Fruit fly (Drosophila melanogaster): ENCODE measurements around the gene CG31697.

Gene CG31697

dm6 chr2L:19582185-19582584 lies 46.9 kb downstream of the CG31697 start, which contains the start of gene Hakai (continued):
- TF ChIP-seq Ada2b (GFP tag; IDR thresholded peaks at IDR 0.05) (peak; percentile 52; the same call in 1 of the 2 replicates), fd102C (GFP tag; optimal IDR thresholded peaks at IDR 0.05) (no peak), CG17912 (GFP tag; optimal IDR thresholded peaks at IDR 0.05) (no peak), CG2199 (GFP tag; IDR thresholded peaks at IDR 0.05) (0 out of 3 replicates have a peak, but pooled peaks have one; percentile 67), CG8388 (GFP tag; optimal IDR thresholded peaks at IDR 0.05) (peak; percentile 37), br (optimal IDR thresholded peaks at IDR 0.05) (no peak), CG18262 (tag; optimal IDR thresholded peaks at IDR 0.05) (peak; percentile 5), tap (tag; optimal IDR thresholded peaks at IDR 0.05) (no peak), caup (GFP tag; optimal IDR thresholded peaks at IDR 0.05; ENCODE audit: severe bottlenecking) (peak; percentile 26), al (GFP tag; IDR thresholded peaks at IDR 0.05) (peak; percentile 55; the same call in 1 of the 2 replicates), exex (tag; optimal IDR thresholded peaks at IDR 0.05) (no peak), zen (tag; optimal IDR thresholded peaks at IDR 0.05) (no peak), CG12299 (tag; optimal IDR thresholded peaks at IDR 0.05) (no peak), CG43689 (GFP tag; IDR thresholded peaks at IDR 0.05) (no peak), CG7372 (GFP tag; IDR thresholded peaks at IDR 0.05) (peak; percentile 46; the same call in 1 of the 2 replicates), crc (GFP tag; optimal IDR thresholded peaks at IDR 0.05) (peak; percentile 41), chinmo (GFP tag; IDR thresholded peaks at IDR 0.05; ENCODE audit: partially characterized antibody) (no peak), CrebB (tag; optimal IDR thresholded peaks at IDR 0.05) (no peak), NFAT (GFP tag; IDR thresholded peaks at IDR 0.05) (peak; percentile 72), MESR4 (GFP tag; optimal IDR thresholded peaks at IDR 0.05) (peak; percentile 85), tin (GFP tag; optimal IDR thresholded peaks at IDR 0.05) (peak; percentile 70), CG11398 (GFP tag; optimal IDR thresholded peaks at IDR 0.05) (peak; percentile 32), CG17359 (tag; optimal IDR thresholded peaks at IDR 0.05) (no peak), luna (GFP tag; optimal IDR thresholded peaks at IDR 0.05) (peak; percentile 25), Doc2 (GFP tag; IDR thresholded peaks at IDR 0.05) (no peak), usp (GFP tag; optimal IDR thresholded peaks at IDR 0.05) (no peak), sna (GFP tag; IDR thresholded peaks at IDR 0.05; ENCODE audit: partially characterized antibody) (peak; percentile 55; the same call in 1 of the 2 replicates), CG5180 (GFP tag; optimal IDR thresholded peaks at IDR 0.05) (no peak), Asciz (GFP tag; optimal IDR thresholded peaks at IDR 0.05) (no peak), CG3838 (GFP tag; optimal IDR thresholded peaks at IDR 0.05) (no peak), CG3995 (GFP tag; optimal IDR thresholded peaks at IDR 0.05) (peak; percentile 4), CG2889 (GFP tag; IDR thresholded peaks at IDR 0.05) (0 out of 3 replicates have a peak, but pooled peaks have one; percentile 48), CG9932 (GFP tag; IDR thresholded peaks at IDR 0.05) (peak; percentile 83), CG3847 (GFP tag; IDR thresholded peaks at IDR 0.05) (peak; percentile 89), CG7987 (GFP tag; optimal IDR thresholded peaks at IDR 0.05) (no peak), Usf (GFP tag; optimal IDR thresholded peaks at IDR 0.05) (no peak), CG2129 (GFP tag; IDR thresholded peaks at IDR 0.05; ENCODE audit: partially characterized antibody) (no peak), Med (GFP tag) (peak; percentile 96), jing (GFP tag; optimal IDR thresholded peaks at IDR 0.05) (no peak), knrl (GFP tag; IDR thresholded peaks at IDR 0.05; ENCODE audit: partially characterized antibody) (peak; percentile 32; the same call in 1 of the 3 replicates), HLHmδ (GFP tag; optimal IDR thresholded peaks at IDR 0.05) (no peak), vfl (GFP tag; optimal IDR thresholded peaks at IDR 0.05) (peak; percentile 25), CG7928 (GFP tag; optimal IDR thresholded peaks at IDR 0.05) (peak; percentile 97), Sry-β (GFP tag; optimal IDR thresholded peaks at IDR 0.05) (no peak), CG17568 (GFP tag; optimal IDR thresholded peaks at IDR 0.05) (no peak), CG2678 (tag; optimal IDR thresholded peaks at IDR 0.05) (peak; percentile 45), gcm2 (GFP tag; optimal IDR thresholded peaks at IDR 0.05) (no peak), eyg (GFP tag; optimal IDR thresholded peaks at IDR 0.05) (peak; percentile 58), zfh1 (GFP tag; IDR thresholded peaks at IDR 0.05) (peak; percentile 68; the same call in 2 of the 3 replicates), CG4617 (GFP tag; optimal IDR thresholded peaks at IDR 0.05; ENCODE audit: borderline replicate concordance) (peak; percentile 93)

Data from whole organism, embryonic.